Fruit fly (Drosophila melanogaster) whole organism, prepupa: ENCODE results near the gene CG33688.

Experiments used
- Blimp-1 ChIP-seq: fragments of 200-800 bp; sonication (Bioruptor generic); optimal IDR thresholded peaks from 3 replicates; lab custom pipeline; 2017; ENCODE audit warnings: missing biosample characterization, missing genetic modification characterization, mild to moderate bottlenecking, moderate library complexity, missing genetic modification reagents
- CG10631 ChIP-seq: fragments of 200-800 bp; sonication (Bioruptor generic); optimal IDR thresholded peaks from 2 replicates; lab custom pipeline; 2016; ENCODE audit warnings: missing biosample characterization, missing genetic modification characterization
- CG11294 ChIP-seq: fragments of 200-800 bp; sonication (Bioruptor generic); IDR thresholded peaks from 2 replicates; pipeline ENCODE4 v1.3.6; 2022; ENCODE audit warnings: missing biosample characterization, missing genetic modification characterization
- CG1621 ChIP-seq: fragments of 200-800 bp; sonication (Bioruptor generic); optimal IDR thresholded peaks from 3 replicates; lab custom pipeline; 2018; ENCODE audit warnings: missing biosample characterization, mild to moderate bottlenecking, missing genetic modification characterization
- CG16779 ChIP-seq: fragments of 200-800 bp; sonication (Bioruptor generic); optimal IDR thresholded peaks from 3 replicates; lab custom pipeline; 2017; ENCODE audit warnings: missing biosample characterization, mild to moderate bottlenecking, missing genetic modification characterization
- CG31627 ChIP-seq: fragments of 200-800 bp; sonication (Bioruptor generic); optimal IDR thresholded peaks from 3 replicates; lab custom pipeline; 2016; ENCODE audit warnings: missing biosample characterization, missing genetic modification characterization
- CG32006 ChIP-seq: fragments of 200-800 bp; sonication (Bioruptor generic); optimal IDR thresholded peaks from 3 replicates; lab custom pipeline; 2017; ENCODE audit warnings: missing biosample characterization, mild to moderate bottlenecking, missing genetic modification characterization
- CG34406 ChIP-seq: fragments of 200-800 bp; sonication (Bioruptor generic); optimal IDR thresholded peaks from 3 replicates; lab custom pipeline; 2016; ENCODE audit warnings: missing biosample characterization, missing genetic modification characterization
- CG4318 ChIP-seq: fragments of 200-800 bp; sonication (Bioruptor generic); optimal IDR thresholded peaks from 3 replicates; lab custom pipeline; 2017; ENCODE audit warnings: missing biosample characterization, mild to moderate bottlenecking, missing genetic modification characterization
- CG6163 ChIP-seq: fragments of 200-800 bp; sonication (Bioruptor generic); IDR thresholded peaks from 3 replicates; pipeline ENCODE4 v1.3.6; 2022; ENCODE audit warnings: missing biosample characterization, missing genetic modification characterization
- CG6808 ChIP-seq: fragments of 200-800 bp; sonication (Bioruptor generic); optimal IDR thresholded peaks from 3 replicates; lab custom pipeline; 2017; ENCODE audit warnings: missing biosample characterization, missing genetic modification characterization, mild to moderate bottlenecking, moderate library complexity, missing genetic modification reagents
- CG6854 ChIP-seq: fragments of 200-800 bp; sonication (Bioruptor generic); optimal IDR thresholded peaks from 2 replicates; lab custom pipeline; 2017; ENCODE audit warnings: missing biosample characterization, mild to moderate bottlenecking, missing genetic modification characterization
- CG7368 ChIP-seq: fragments of 200-800 bp; sonication (Bioruptor generic); optimal IDR thresholded peaks from 3 replicates; lab custom pipeline; 2016; ENCODE audit warnings: missing biosample characterization, missing genetic modification characterization
- CG8119 ChIP-seq: fragments of 200-800 bp; sonication (Bioruptor generic); IDR thresholded peaks from 3 replicates; pipeline ENCODE4 v1.3.6; 2022; ENCODE audit warnings: missing biosample characterization, missing genetic modification characterization
- CG8319 ChIP-seq: fragments of 200-800 bp; sonication (Bioruptor generic); optimal IDR thresholded peaks from 3 replicates; lab custom pipeline; 2016; ENCODE audit warnings: missing biosample characterization, missing genetic modification characterization
- CG9139 ChIP-seq: fragments of 200-800 bp; sonication (Bioruptor generic); optimal IDR thresholded peaks from 3 replicates; lab custom pipeline; 2017; ENCODE audit warnings: missing biosample characterization, mild to moderate bottlenecking, missing genetic modification characterization
- Eip75B ChIP-seq: fragments of 200-800 bp; sonication (Bioruptor generic); optimal IDR thresholded peaks from 3 replicates; lab custom pipeline; 2016; ENCODE audit warnings: missing biosample characterization, missing genetic modification characterization
- Eip78C ChIP-seq: fragments of 200-800 bp; sonication (Bioruptor generic); peaks from one replicate; lab custom pipeline; 2016; ENCODE audit warnings: missing biosample characterization, missing genetic modification characterization
- Eip93F ChIP-seq: fragments of 200-800 bp; sonication (Bioruptor generic); optimal IDR thresholded peaks from 2 replicates; lab custom pipeline; 2016; ENCODE audit warnings: missing biosample characterization, mild to moderate bottlenecking, missing genetic modification characterization
- Ets21C ChIP-seq: fragments of 200-800 bp; sonication (Bioruptor generic); optimal IDR thresholded peaks from 3 replicates; lab custom pipeline; 2016; ENCODE audit warnings: missing biosample characterization, missing genetic modification characterization
- Gug ChIP-seq: fragments of 200-800 bp; sonication (Bioruptor generic); IDR thresholded peaks from 2 replicates; pipeline ENCODE4 v1.3.6; 2022; ENCODE audit warnings: missing biosample characterization, missing genetic modification characterization
- Hr38 ChIP-seq: sonication (Bioruptor generic); optimal IDR thresholded peaks from 2 replicates; lab custom pipeline; 2016; ENCODE audit warnings: missing biosample characterization, missing genetic modification characterization
- Hr4 ChIP-seq: fragments of 200-800 bp; sonication (Bioruptor generic); optimal IDR thresholded peaks from 3 replicates; lab custom pipeline; 2016; ENCODE audit warnings: missing biosample characterization, missing genetic modification characterization
- Lpt ChIP-seq: fragments of 200-800 bp; sonication (Bioruptor generic); optimal IDR thresholded peaks from 3 replicates; lab custom pipeline; 2016; ENCODE audit warnings: missing biosample characterization, missing genetic modification characterization
- Met ChIP-seq: fragments of 200-800 bp; sonication (Bioruptor generic); optimal IDR thresholded peaks from 3 replicates; lab custom pipeline; 2016; ENCODE audit warnings: missing biosample characterization, missing genetic modification characterization
- Smox ChIP-seq: fragments of 200-800 bp; sonication (Bioruptor generic); optimal IDR thresholded peaks from 3 replicates; lab custom pipeline; 2016; ENCODE audit warnings: missing biosample characterization, missing genetic modification characterization
- Sox102F ChIP-seq: fragments of 200-800 bp; sonication (Bioruptor generic); optimal IDR thresholded peaks from 2 replicates; lab custom pipeline; 2016; ENCODE audit warnings: missing biosample characterization, mild to moderate bottlenecking, missing genetic modification characterization
- Sox14 ChIP-seq: fragments of 200-800 bp; sonication (Bioruptor generic); optimal IDR thresholded peaks from 3 replicates; lab custom pipeline; 2016; ENCODE audit warnings: missing biosample characterization, missing genetic modification characterization
- Sox15 ChIP-seq: fragments of 200-800 bp; sonication (Bioruptor generic); optimal IDR thresholded peaks from 3 replicates; lab custom pipeline; 2016; ENCODE audit warnings: missing biosample characterization, missing genetic modification characterization
- achi ChIP-seq: fragments of 200-800 bp; sonication (Bioruptor generic); optimal IDR thresholded peaks from 3 replicates; lab custom pipeline; 2016; ENCODE audit warnings: missing biosample characterization, missing genetic modification characterization
- acj6 ChIP-seq: fragments of 200-800 bp; sonication (Bioruptor generic); optimal IDR thresholded peaks from 3 replicates; lab custom pipeline; 2016; ENCODE audit warnings: missing biosample characterization, missing genetic modification characterization
- cyc ChIP-seq: fragments of 200-800 bp; sonication (Bioruptor generic); optimal IDR thresholded peaks from 3 replicates; lab custom pipeline; 2016; ENCODE audit warnings: missing biosample characterization, missing genetic modification characterization
- dac ChIP-seq: fragments of 200-800 bp; sonication (Bioruptor generic); optimal IDR thresholded peaks from 2 replicates; lab custom pipeline; 2017; ENCODE audit warnings: missing biosample characterization, mild to moderate bottlenecking, missing genetic modification characterization
- eg ChIP-seq: fragments of 200-800 bp; sonication (Bioruptor generic); IDR thresholded peaks from 3 replicates; pipeline ENCODE4 v1.3.6; 2022; ENCODE audit warnings: missing biosample characterization, missing genetic modification characterization
- esn ChIP-seq: fragments of 200-800 bp; sonication (Bioruptor generic); optimal IDR thresholded peaks from 2 replicates; lab custom pipeline; 2016; ENCODE audit warnings: missing biosample characterization, mild to moderate bottlenecking, missing genetic modification characterization, moderate library complexity
- fd59A ChIP-seq: fragments of 200-800 bp; sonication (Bioruptor generic); optimal IDR thresholded peaks from 2 replicates; lab custom pipeline; 2017; ENCODE audit warnings: missing biosample characterization, mild to moderate bottlenecking, missing genetic modification characterization, missing genetic modification reagents
- fd85E ChIP-seq: fragments of 200-800 bp; sonication (Bioruptor generic); optimal IDR thresholded peaks from 3 replicates; lab custom pipeline; 2016; ENCODE audit warnings: missing biosample characterization, missing genetic modification characterization
- fkh ChIP-seq: fragments of 200-800 bp; sonication (Bioruptor generic); optimal IDR thresholded peaks from 3 replicates; lab custom pipeline; 2017; ENCODE audit warnings: missing biosample characterization, mild to moderate bottlenecking, missing genetic modification characterization, moderate library complexity
- lz ChIP-seq: fragments of 200-800 bp; sonication (Bioruptor generic); optimal IDR thresholded peaks from 3 replicates; lab custom pipeline; 2016; ENCODE audit warnings: missing biosample characterization, missing genetic modification characterization
- pdm3 ChIP-seq: fragments of 200-800 bp; sonication (Bioruptor generic); optimal IDR thresholded peaks from 3 replicates; lab custom pipeline; 2016; ENCODE audit warnings: missing biosample characterization, missing genetic modification characterization
- salr ChIP-seq, 2 experiments: fragments of 200-800 bp; sonication (Bioruptor generic); optimal IDR thresholded peaks; 3 replicates each; lab custom pipeline; 2016 to 2018; ENCODE audit warnings: missing biosample characterization in 2 of 2, missing genetic modification characterization in 2 of 2, mild to moderate bottlenecking in 1 of 2
- spab ChIP-seq: fragments of 200-800 bp; sonication (Bioruptor generic); optimal IDR thresholded peaks from 2 replicates; lab custom pipeline; 2017; ENCODE audit warnings: missing biosample characterization, mild to moderate bottlenecking, missing genetic modification characterization, missing genetic modification reagents
- ss ChIP-seq, 2 experiments: fragments of 200-800 bp; sonication (Bioruptor generic); optimal IDR thresholded peaks; 2 replicates in 1 of 2; 3 replicates in 1 of 2; lab custom pipeline; 2017 to 2018; ENCODE audit warnings: mild to moderate bottlenecking in 2 of 2, missing biosample characterization in 2 of 2, missing genetic modification characterization in 2 of 2, moderate library complexity in 1 of 2
- topi ChIP-seq: fragments of 200-800 bp; sonication (Bioruptor generic); optimal IDR thresholded peaks from 3 replicates; lab custom pipeline; 2016; ENCODE audit warnings: missing biosample characterization, missing genetic modification characterization
- vri ChIP-seq: fragments of 200-800 bp; sonication (Bioruptor generic); optimal IDR thresholded peaks from 3 replicates; lab custom pipeline; 2016; ENCODE audit warnings: missing biosample characterization, mild to moderate bottlenecking, missing genetic modification characterization

Gene CG33688

dm6 chr3L:16208839-16209612 is 10.0 kb downstream of the CG33688 start (continued):
- TF ChIP-seq Sox14 (no peak), Blimp-1 (GFP tag; lab: Kevin White, UChicago) (no peak)
- TF ChIP-seq, all 60 proteins: peak for 25

- TF ChIP-seq CG9139, result peak; percentile 34
- TF ChIP-seq salr (GFP tag; optimal IDR thresholded peaks at IDR 0.05; lab: Kevin White, UChicago), result no peak
- TF ChIP-seq ss (GFP tag; optimal IDR thresholded peaks at IDR 0.05; lab: Kevin White, UChicago), result peak; percentile 36 to 75
- TF ChIP-seq eg, result 0 out of 3 replicates have a peak, but pooled peaks have one; percentile 8
- TF ChIP-seq CG6808 (GFP tag; lab: Kevin White, UChicago), result peak; percentile 14
- TF ChIP-seq CG6163 (GFP tag; lab: Robert Waterston, UW), result 0 out of 3 replicates have a peak, but pooled peaks have one; percentile 20
- peak; percentile 20 for TF ChIP-seq Eip75B (GFP tag; lab: Kevin White, UChicago)
- TF ChIP-seq cyc (GFP tag; lab: Kevin White, UChicago), result no peak
Measured at dm6 chr3L:16209641-16210040, 10.6 kb downstream of the CG33688 start.

dm6 chr3L:16211156-16211935 is 12.3 kb downstream of the CG33688 start:
- TF ChIP-seq CG8119 (peak; percentile 73), esn (GFP tag; lab: Kevin White, UChicago) (peak; percentile 71), topi (GFP tag; lab: Kevin White, UChicago) (peak; percentile 56), CG10631 (GFP tag; lab: Kevin White, UChicago) (peak; percentile 84), dac (GFP tag; lab: Kevin White, UChicago) (peak; percentile 83), lz (GFP tag; lab: Kevin White, UChicago) (peak; percentile 71), fd85E (GFP tag; lab: Kevin White, UChicago) (no peak), Hr4 (GFP tag; lab: Kevin White, UChicago) (peak; percentile 86), Sox102F (peak; percentile 53), CG4318 (peak; percentile 90), Met (GFP tag; lab: Kevin White, UChicago) (peak; percentile 78), Eip78C (GFP tag; lab: Kevin White, UChicago) (peak; percentile 84), CG8319 (GFP tag; lab: Kevin White, UChicago) (peak; percentile 53), Smox (GFP tag; lab: Kevin White, UChicago) (peak; percentile 55), Sox14 (peak; percentile 73), spab (GFP tag; lab: Kevin White, UChicago) (peak; percentile 75), pdm3 (GFP tag; lab: Kevin White, UChicago) (peak; percentile 78), CG34406 (peak; percentile 79), CG7368 (peak; percentile 16), fd59A (GFP tag; lab: Kevin White, UChicago) (peak; percentile 79), CG32006 (GFP tag; lab: Kevin White, UChicago) (peak; percentile 97), Ets21C (GFP tag; lab: Kevin White, UChicago) (peak; percentile 39), Sox15 (GFP tag; lab: Kevin White, UChicago) (peak; percentile 58), CG1621 (tag; lab: Kevin White, UChicago) (peak; percentile 47), Hr38 (GFP tag; lab: Kevin White, UChicago) (no peak), CG16779 (tag; lab: Kevin White, UChicago) (peak; percentile 51), CG9139 (no peak), acj6 (GFP tag; lab: Kevin White, UChicago) (peak; percentile 84), CG31627 (GFP tag; lab: Kevin White, UChicago) (peak; percentile 53), Eip93F (GFP tag; lab: Kevin White, UChicago) (no peak), fkh (GFP tag; lab: Kevin White, UChicago) (no peak), CG11294 (GFP tag; lab: Robert Waterston, UW) (no peak; the same call in 1 of the 2 replicates), Gug (GFP tag; lab: Robert Waterston, UW) (peak; percentile 49; the same call in 1 of the 2 replicates), vri (GFP tag; lab: Kevin White, UChicago) (peak; percentile 13), Lpt (peak; percentile 55), achi (GFP tag; lab: Kevin White, UChicago) (peak; percentile 81), CG6854 (GFP tag; lab: Kevin White, UChicago) (peak; percentile 17)
